Worm (Caenorhabditis elegans): ENCODE results near the gene gsto-2.

- no peak for TF ChIP-seq elt-2 (tag; optimal IDR thresholded peaks at IDR 0.05)
- TF ChIP-seq ceh-9 (tag; optimal IDR thresholded peaks at IDR 0.05), result no peak
- TF ChIP-seq fkh-10 (GFP tag; optimal IDR thresholded peaks at IDR 0.05), result no peak
- no peak for TF ChIP-seq ets-4 (tag; optimal IDR thresholded peaks at IDR 0.05)
These were observed 47.6 kb downstream of the gsto-2 start for ce11 chrIII:8602148-8602547.
